Worm (Caenorhabditis elegans) whole organism, young adult: ENCODE measurements around the gene sra-34.

Source experiments
- B0019.2 ChIP-seq: fragments of 200-800 bp; sonication (Bioruptor generic); conservative IDR thresholded peaks from 2 replicates; pipeline ENCODE4 v1.3.6; 2022; ENCODE audit warnings: missing genetic modification reagents, missing genetic modification characterization, missing compliant biosample characterization
- C06A6.2 ChIP-seq: fragments of 200-800 bp; sonication (Bioruptor generic); conservative IDR thresholded peaks from 2 replicates; pipeline ENCODE4 v1.3.6; 2022; ENCODE audit warnings: missing genetic modification characterization, missing compliant biosample characterization
- F22D6.2 ChIP-seq: sonication (generic microtip); optimal IDR thresholded peaks from 2 replicates; lab custom pipeline; 2016; ENCODE audit warnings: mild to moderate bottlenecking, missing genetic modification characterization, missing compliant biosample characterization
- F49E8.2 ChIP-seq: sonication (generic microtip); optimal IDR thresholded peaks from 3 replicates; lab custom pipeline; 2017; ENCODE audit warnings: missing genetic modification characterization, mild to moderate bottlenecking, missing compliant biosample characterization, antibody characterized with exemption, moderate library complexity; ENCODE audit not compliant: insufficient read depth
- F52B5.7 ChIP-seq: sonication (generic microtip); optimal IDR thresholded peaks from 2 replicates; lab custom pipeline; 2016; ENCODE audit warnings: mild to moderate bottlenecking, missing genetic modification characterization, missing compliant biosample characterization
- F57C9.4 ChIP-seq: sonication (generic microtip); optimal IDR thresholded peaks from 2 replicates; lab custom pipeline; 2017; ENCODE audit warnings: mild to moderate bottlenecking, missing genetic modification characterization, missing compliant biosample characterization
- T26A5.8 ChIP-seq: sonication (generic microtip); optimal IDR thresholded peaks from 2 replicates; lab custom pipeline; 2016; ENCODE audit warnings: missing genetic modification characterization, missing compliant biosample characterization
- Y67H2A.10 ChIP-seq: fragments of 200-800 bp; sonication (Bioruptor generic); conservative IDR thresholded peaks from 2 replicates; pipeline ENCODE4 v1.3.6; 2022; ENCODE audit warnings: missing genetic modification reagents, missing genetic modification characterization, missing compliant biosample characterization
- Y79H2A.3 ChIP-seq: fragments of 200-800 bp; sonication (Bioruptor generic); conservative IDR thresholded peaks from 2 replicates; pipeline ENCODE4 v1.3.6; 2022; ENCODE audit warnings: missing genetic modification reagents, missing genetic modification characterization, missing compliant biosample characterization
- akir-1 ChIP-seq: fragments of 200-800 bp; sonication (Bioruptor generic); optimal IDR thresholded peaks from 2 replicates; lab custom pipeline; 2018; ENCODE audit warnings: mild to moderate bottlenecking, missing genetic modification characterization, moderate library complexity, missing compliant biosample characterization
- aptf-2 ChIP-seq: fragments of 200-800 bp; sonication (Bioruptor generic); conservative IDR thresholded peaks from 2 replicates; pipeline ENCODE4 v1.3.6; 2022; ENCODE audit warnings: missing genetic modification reagents, missing genetic modification characterization, missing compliant biosample characterization
- aptf-3 ChIP-seq: fragments of 200-800 bp; sonication (Bioruptor generic); IDR thresholded peaks from 2 replicates; pipeline ENCODE4 v1.3.6; 2022; ENCODE audit warnings: missing genetic modification characterization, missing compliant biosample characterization
- atf-7 ChIP-seq: sonication (generic microtip); optimal IDR thresholded peaks from 2 replicates; lab custom pipeline; 2017; ENCODE audit warnings: mild to moderate bottlenecking, missing genetic modification characterization, missing compliant biosample characterization
- bed-1 ChIP-seq: fragments of 200-800 bp; sonication (Bioruptor generic); IDR thresholded peaks from 2 replicates; pipeline ENCODE4 v1.3.6; 2022; ENCODE audit warnings: missing genetic modification reagents, missing genetic modification characterization, missing compliant biosample characterization
- ccch-3 ChIP-seq: fragments of 200-800 bp; sonication (Bioruptor generic); optimal IDR thresholded peaks from 2 replicates; lab custom pipeline; 2018; ENCODE audit warnings: mild to moderate bottlenecking, missing genetic modification characterization, missing compliant biosample characterization
- cebp-1 ChIP-seq, 2 experiments: fragments of 200-800 bp in 1 of 2; sonication (Bioruptor generic) in 1 of 2; sonication (generic microtip) in 1 of 2; IDR thresholded peaks in 1 of 2; optimal IDR thresholded peaks in 1 of 2; 2 replicates each; pipeline versions ENCODE4 v1.3.6 to Lab custom; 2017 to 2022; ENCODE audit warnings: missing compliant biosample characterization in 2 of 2, missing genetic modification characterization in 2 of 2, mild to moderate bottlenecking in 1 of 2, missing genetic modification reagents in 1 of 2, moderate library complexity in 1 of 2
- cebp-2 ChIP-seq: fragments of 200-800 bp; sonication (Bioruptor generic); IDR thresholded peaks from 2 replicates; pipeline ENCODE4 v1.3.6; 2022; ENCODE audit warnings: missing genetic modification characterization, missing compliant biosample characterization
- ceh-27 ChIP-seq: fragments of 200-800 bp; sonication (Bioruptor generic); optimal IDR thresholded peaks from 2 replicates; lab custom pipeline; 2018; ENCODE audit warnings: mild to moderate bottlenecking, missing genetic modification characterization, moderate library complexity, missing compliant biosample characterization
- chd-7 ChIP-seq: sonication (generic microtip); optimal IDR thresholded peaks from 2 replicates; lab custom pipeline; 2016; ENCODE audit warnings: mild to moderate bottlenecking, missing genetic modification characterization, moderate library complexity, missing compliant biosample characterization
- egl-18 ChIP-seq: fragments of 200-800 bp; sonication (Bioruptor generic); IDR thresholded peaks from 2 replicates; pipeline ENCODE4 v1.3.6; 2022; ENCODE audit warnings: missing genetic modification reagents, missing genetic modification characterization, missing compliant biosample characterization
- egrh-3 ChIP-seq: fragments of 200-800 bp; sonication (Bioruptor generic); IDR thresholded peaks from 2 replicates; pipeline ENCODE4 v1.3.6; 2022; ENCODE audit warnings: missing genetic modification reagents, missing genetic modification characterization, missing compliant biosample characterization
- ets-4 ChIP-seq: fragments of 200-800 bp; sonication (Bioruptor generic); optimal IDR thresholded peaks from 2 replicates; lab custom pipeline; 2018; ENCODE audit warnings: mild to moderate bottlenecking, missing genetic modification characterization, missing compliant biosample characterization
- gei-17 ChIP-seq: fragments of 200-800 bp; sonication (Bioruptor generic); optimal IDR thresholded peaks from 2 replicates; lab custom pipeline; 2018; ENCODE audit warnings: mild to moderate bottlenecking, missing genetic modification characterization, missing compliant biosample characterization
- hmg-1.2 ChIP-seq: fragments of 200-800 bp; sonication (Bioruptor generic); IDR thresholded peaks from 2 replicates; pipeline ENCODE4 v1.3.6; 2022; ENCODE audit warnings: missing genetic modification reagents, missing genetic modification characterization, missing compliant biosample characterization
- hmg-20 ChIP-seq: fragments of 200-800 bp; sonication (Bioruptor generic); IDR thresholded peaks from 2 replicates; pipeline ENCODE4 v1.3.6; 2022; ENCODE audit warnings: missing genetic modification reagents, missing genetic modification characterization, missing compliant biosample characterization
- lag-1 ChIP-seq: fragments of 200-800 bp; sonication (Bioruptor generic); IDR thresholded peaks from 2 replicates; pipeline ENCODE4 v1.3.6; 2022; ENCODE audit warnings: missing genetic modification reagents, missing genetic modification characterization, missing compliant biosample characterization
- lin-35 ChIP-seq, 3 experiments: fragments of 150-350 bp in 2 of 3; sonication (generic microtip) in 1 of 3; optimal IDR thresholded peaks; 2 replicates each; lab custom pipeline; 2014 to 2018; ENCODE audit warnings: missing biosample characterization in 3 of 3, missing genetic modification characterization in 3 of 3, missing genetic modification reagents in 3 of 3
- lir-1 ChIP-seq: fragments of 200-800 bp; sonication (Bioruptor generic); conservative IDR thresholded peaks from 2 replicates; pipeline ENCODE4 v1.3.6; 2022; ENCODE audit warnings: missing genetic modification reagents, missing genetic modification characterization, missing compliant biosample characterization
- lsy-27 ChIP-seq: sonication (generic microtip); optimal IDR thresholded peaks from 2 replicates; lab custom pipeline; 2017; ENCODE audit warnings: missing genetic modification characterization, mild to moderate bottlenecking, missing compliant biosample characterization, antibody characterized with exemption, missing genotype, borderline replicate concordance; ENCODE audit not compliant: insufficient read depth
- rcor-1 ChIP-seq: fragments of 200-800 bp; sonication (Bioruptor generic); IDR thresholded peaks from 2 replicates; pipeline ENCODE4 v1.3.6; 2022; ENCODE audit warnings: missing genetic modification reagents, missing genetic modification characterization, missing compliant biosample characterization
- rec-8 ChIP-seq, 2 experiments: sonication (generic microtip); optimal IDR thresholded peaks; 2 replicates each; lab custom pipeline; 2016; ENCODE audit warnings: mild to moderate bottlenecking in 2 of 2, missing genetic modification characterization in 2 of 2, missing genetic modification reagents in 2 of 2, missing genotype in 2 of 2, missing biosample characterization in 1 of 2, missing compliant biosample characterization in 1 of 2, moderate library complexity in 1 of 2
- repo-1 ChIP-seq: sonication (generic microtip); optimal IDR thresholded peaks from 2 replicates; lab custom pipeline; 2017; ENCODE audit warnings: mild to moderate bottlenecking, missing genetic modification characterization, missing compliant biosample characterization
- tlf-1 ChIP-seq: fragments of 200-800 bp; sonication (Bioruptor generic); optimal IDR thresholded peaks from 2 replicates; lab custom pipeline; 2018; ENCODE audit warnings: mild to moderate bottlenecking, missing genetic modification characterization, missing compliant biosample characterization
- zfh-2 ChIP-seq: fragments of 200-800 bp; sonication (Bioruptor generic); conservative IDR thresholded peaks from 2 replicates; pipeline ENCODE4 v1.3.6; 2022; ENCODE audit warnings: missing genetic modification reagents, missing genetic modification characterization, missing compliant biosample characterization
- ztf-3 ChIP-seq: fragments of 200-800 bp; sonication (Bioruptor generic); optimal IDR thresholded peaks from 2 replicates; lab custom pipeline; 2018; ENCODE audit warnings: mild to moderate bottlenecking, missing genetic modification characterization, missing compliant biosample characterization

sra-34 gene

DNA sequence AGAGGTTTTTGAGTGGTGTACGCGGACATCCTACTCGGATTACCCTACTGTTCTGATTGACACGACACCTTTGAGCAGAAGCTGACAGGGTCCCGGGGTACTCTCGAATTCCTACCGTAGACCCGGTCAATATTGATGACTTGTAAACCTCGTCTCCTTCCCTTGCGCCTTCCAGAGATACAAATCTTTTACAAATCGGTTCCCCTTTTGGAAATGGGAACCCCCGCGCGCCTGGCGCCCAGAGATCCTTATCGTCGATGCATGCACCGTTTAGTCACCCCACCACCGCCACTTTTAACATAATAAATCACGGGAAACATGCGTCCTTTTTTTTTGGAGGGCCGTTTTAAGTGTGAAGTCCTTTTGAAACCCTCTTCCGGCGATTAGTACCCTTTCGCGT lies 29.6 kb upstream of the sra-34 start:
- TF ChIP-seq zfh-2 (GFP tag; lab: Robert Waterston, UW) (0 out of 2 replicates have a peak, but pooled peaks have one; percentile 9), hmg-20 (GFP tag; lab: Robert Waterston, UW) (no peak), ccch-3 (GFP tag; lab: Kevin White, UChicago) (no peak), ztf-3 (GFP tag; lab: Kevin White, UChicago) (no peak), repo-1 (tag; lab: Kevin White, UChicago) (no peak), T26A5.8 (tag; lab: Kevin White, UChicago) (no peak), rcor-1 (GFP tag; lab: Robert Waterston, UW) (no peak)

DNA sequence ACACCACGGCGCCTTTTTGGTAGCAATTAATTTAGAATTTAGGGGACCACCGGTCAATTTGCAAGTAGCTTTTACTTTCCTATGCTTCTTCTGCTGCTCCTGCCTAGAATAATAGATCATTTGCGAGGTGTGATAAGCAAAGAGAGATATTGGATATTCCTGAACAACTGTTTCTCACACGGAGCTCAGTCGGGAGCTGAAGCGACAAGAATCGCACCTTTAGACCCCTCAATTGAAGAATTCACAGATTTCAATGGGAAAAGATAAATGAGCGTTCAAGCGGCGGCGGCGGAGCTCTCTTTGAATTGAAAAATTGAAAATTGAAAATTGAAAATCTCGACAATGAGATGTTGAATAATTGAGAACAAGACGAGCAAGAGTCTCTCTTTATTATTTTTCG lies 29.1 kb upstream of the sra-34 start:
- no peak for TF ChIP-seq F52B5.7 (tag; lab: Kevin White, UChicago)

DNA sequence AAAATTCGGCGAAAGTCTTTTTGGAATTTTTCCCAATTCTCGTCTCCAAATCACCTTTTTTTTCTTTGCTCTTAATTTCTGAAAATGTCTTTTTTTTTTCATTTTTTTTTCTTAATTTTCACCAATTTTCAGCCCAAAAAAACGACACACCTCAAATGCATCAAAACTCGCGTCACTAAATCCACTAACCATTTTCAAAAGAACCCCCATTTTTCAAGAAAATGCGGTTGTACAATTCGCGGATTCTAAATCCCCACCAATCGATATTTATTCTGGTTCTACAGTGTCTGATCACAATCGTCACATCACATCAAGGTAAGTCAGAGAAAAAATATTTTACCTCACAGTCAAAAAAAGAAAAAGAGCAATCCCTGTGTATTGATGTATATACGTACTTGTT lies 28.4 kb upstream of the sra-34 start, which contains the start of gene vab-1:
Gene vab-1, plus strand, starts transcription at position 133 of the 400 bp plus-strand sequence.
- no peak for TF ChIP-seq ceh-27 (GFP tag; lab: Kevin White, UChicago)
- TF ChIP-seq F57C9.4 = no peak
- no peak for TF ChIP-seq lir-1
- TF ChIP-seq rec-8 (tag; optimal IDR thresholded peaks at IDR 0.05; lab: Kevin White, UChicago) = no peak
- no peak for TF ChIP-seq lin-35 (GFP tag; optimal IDR thresholded peaks at IDR 0.05; lab: Kevin White, UChicago)
- no peak for TF ChIP-seq tlf-1 (GFP tag; lab: Kevin White, UChicago)
- no peak for TF ChIP-seq cebp-1 (GFP tag; IDR thresholded peaks at IDR 0.05; lab: Robert Waterston, UW)
- TF ChIP-seq cebp-1 (tag; optimal IDR thresholded peaks at IDR 0.05; lab: Kevin White, UChicago) = no peak
- TF ChIP-seq Y79H2A.3 (GFP tag; lab: Robert Waterston, UW) = no peak
- TF ChIP-seq hmg-1.2 (GFP tag; lab: Robert Waterston, UW) = no peak
- no peak for TF ChIP-seq Y67H2A.10
- no peak for TF ChIP-seq repo-1 (tag; lab: Kevin White, UChicago)
- no peak for TF ChIP-seq chd-7 (tag; lab: Kevin White, UChicago)
- no peak for TF ChIP-seq ets-4
- TF ChIP-seq bed-1 (GFP tag; lab: Robert Waterston, UW) = no peak
- TF ChIP-seq C06A6.2 (GFP tag; lab: Robert Waterston, UW) = no peak
- TF ChIP-seq B0019.2 (GFP tag; lab: Robert Waterston, UW) = no peak

DNA sequence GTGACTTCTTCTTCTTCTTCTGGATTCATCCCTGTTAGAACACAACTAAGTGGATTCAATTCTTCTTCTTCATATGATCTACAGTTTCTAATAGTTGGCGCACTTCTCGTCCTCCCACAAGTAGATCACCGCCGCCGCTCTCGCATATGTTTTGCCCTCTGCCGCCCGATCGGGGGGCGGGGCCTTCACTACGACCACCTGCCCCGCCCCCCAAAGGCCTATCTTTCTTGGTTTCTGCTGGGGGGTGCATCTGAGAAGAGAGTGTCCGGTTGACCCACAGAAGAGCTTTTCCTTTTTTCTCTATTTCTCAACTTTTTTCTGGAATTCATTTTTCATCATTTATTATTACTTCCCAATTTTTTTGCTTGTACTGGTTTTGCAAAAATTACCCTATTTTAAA lies 27.6 kb upstream of the sra-34 start:
- TF ChIP-seq atf-7 = no peak
- TF ChIP-seq F49E8.2 (tag; lab: Kevin White, UChicago) = no peak
- TF ChIP-seq F22D6.2 (tag; lab: Kevin White, UChicago) = no peak
- no peak for TF ChIP-seq cebp-2
- peak; percentile 65; the same call in 1 of the 2 replicates for TF ChIP-seq egrh-3
- TF ChIP-seq tlf-1 (GFP tag; lab: Kevin White, UChicago) = no peak
- TF ChIP-seq lag-1 = no peak
- no peak for TF ChIP-seq akir-1 (GFP tag; lab: Kevin White, UChicago)
- peak; percentile 79 for TF ChIP-seq zfh-2 (GFP tag; lab: Robert Waterston, UW)
- no peak for TF ChIP-seq aptf-3 (GFP tag; lab: Robert Waterston, UW)
- no peak for TF ChIP-seq hmg-1.2 (GFP tag; lab: Robert Waterston, UW)
- TF ChIP-seq lsy-27 (tag; lab: Kevin White, UChicago) = no peak
- no peak for TF ChIP-seq lin-35 (GFP tag; optimal IDR thresholded peaks at IDR 0.05; lab: Kevin White, UChicago)
- TF ChIP-seq aptf-2 (GFP tag; lab: Robert Waterston, UW) = no peak
- no peak for TF ChIP-seq gei-17 (GFP tag; lab: Kevin White, UChicago)
- no peak for TF ChIP-seq egl-18 (GFP tag; lab: Robert Waterston, UW)
